Fruit fly (Drosophila melanogaster) whole organism, embryonic: ENCODE data around the gene Bet3.

ENCODE experiments used
- Bteb2 ChIP-seq: fragments of 200-800 bp; sonication (Bioruptor generic); optimal IDR thresholded peaks from 2 replicates; lab custom pipeline; 2016; ENCODE audit warnings: missing biosample characterization, missing genetic modification characterization
- C15 ChIP-seq: fragments of 200-800 bp; sonication (Bioruptor generic); IDR thresholded peaks from 3 replicates; pipeline ENCODE4 v1.3.6; 2022; ENCODE audit warnings: missing biosample characterization, missing genetic modification characterization
- CG11398 ChIP-seq: fragments of 200-800 bp; sonication (Bioruptor generic); optimal IDR thresholded peaks from 2 replicates; lab custom pipeline; 2016; ENCODE audit warnings: missing biosample characterization, missing genetic modification characterization
- CG13287 ChIP-seq: fragments of 200-800 bp; sonication (Bioruptor generic); IDR thresholded peaks from 2 replicates; pipeline ENCODE4 v1.3.6; 2022; ENCODE audit warnings: missing biosample characterization, missing genetic modification characterization; ENCODE audit not compliant: partially characterized antibody
- CG13775 ChIP-seq: fragments of 200-800 bp; sonication (Bioruptor generic); optimal IDR thresholded peaks from 3 replicates; lab custom pipeline; 2017; ENCODE audit warnings: missing biosample characterization, mild to moderate bottlenecking, missing genetic modification characterization
- CG14014 ChIP-seq: fragments of 200-800 bp; sonication (Bioruptor generic); IDR thresholded peaks from 2 replicates; pipeline ENCODE4 v1.3.6; 2022; ENCODE audit warnings: missing biosample characterization, missing genetic modification characterization
- CG17328 ChIP-seq: fragments of 200-800 bp; sonication (Bioruptor generic); IDR thresholded peaks from 2 replicates; pipeline ENCODE4 v1.3.6; 2022; ENCODE audit warnings: missing biosample characterization, missing genetic modification characterization
- CG30403 ChIP-seq: fragments of 200-800 bp; sonication (Bioruptor generic); optimal IDR thresholded peaks from 3 replicates; lab custom pipeline; 2016; ENCODE audit warnings: missing biosample characterization, missing genetic modification characterization
- CG3065 ChIP-seq: fragments of 200-800 bp; sonication (Bioruptor generic); optimal IDR thresholded peaks from 2 replicates; lab custom pipeline; 2016; ENCODE audit warnings: missing biosample characterization, missing genetic modification characterization
- CG3407 ChIP-seq: fragments of 200-800 bp; sonication (Bioruptor generic); optimal IDR thresholded peaks from 2 replicates; lab custom pipeline; 2018; ENCODE audit warnings: missing biosample characterization, mild to moderate bottlenecking, missing genetic modification characterization
- CG4820 ChIP-seq: fragments of 200-800 bp; sonication (Bioruptor generic); optimal IDR thresholded peaks from 3 replicates; lab custom pipeline; 2016; ENCODE audit warnings: missing biosample characterization, missing genetic modification characterization
- CG5245 ChIP-seq: fragments of 200-800 bp; sonication (Bioruptor generic); optimal IDR thresholded peaks from 3 replicates; lab custom pipeline; 2016; ENCODE audit warnings: missing biosample characterization, missing genetic modification characterization
- CG6689 ChIP-seq: fragments of 200-800 bp; sonication (Bioruptor generic); IDR thresholded peaks from 2 replicates; pipeline ENCODE4 v1.3.6; 2022; ENCODE audit warnings: missing biosample characterization, missing genetic modification characterization
- CG7357 ChIP-seq: fragments of 200-800 bp; sonication (Bioruptor generic); IDR thresholded peaks from 3 replicates; pipeline ENCODE4 v1.3.6; 2022; ENCODE audit warnings: missing biosample characterization, missing genetic modification characterization
- CG8290 ChIP-seq, 3 experiments: fragments of 200-800 bp; sonication (Bioruptor generic); optimal IDR thresholded peaks; 2 replicates each; lab custom pipeline; 2016 to 2019; ENCODE audit warnings: missing biosample characterization in 3 of 3, missing genetic modification characterization in 3 of 3, mild to moderate bottlenecking in 2 of 3, moderate library complexity in 1 of 3
- CG9437 ChIP-seq: fragments of 200-800 bp; sonication (Bioruptor generic); optimal IDR thresholded peaks from 2 replicates; lab custom pipeline; 2018; ENCODE audit warnings: missing biosample characterization, mild to moderate bottlenecking, missing genetic modification characterization
- Chrac-16 ChIP-seq: fragments of 200-800 bp; sonication (Bioruptor generic); optimal IDR thresholded peaks from 3 replicates; lab custom pipeline; 2016; ENCODE audit warnings: missing biosample characterization, missing genetic modification characterization
- CrebB ChIP-seq: fragments of 200-800 bp; sonication (Bioruptor generic); optimal IDR thresholded peaks from 3 replicates; lab custom pipeline; 2018; ENCODE audit warnings: missing biosample characterization, mild to moderate bottlenecking, missing genetic modification characterization
- Dbx ChIP-seq: fragments of 200-800 bp; sonication (Bioruptor generic); IDR thresholded peaks from 3 replicates; pipeline ENCODE4 v1.3.6; 2022; ENCODE audit warnings: missing biosample characterization, missing genetic modification characterization
- Ets97D ChIP-seq: fragments of 200-800 bp; sonication (Bioruptor generic); optimal IDR thresholded peaks from 3 replicates; lab custom pipeline; 2016; ENCODE audit warnings: missing biosample characterization, missing genetic modification characterization
- Hr3 ChIP-seq: fragments of 200-800 bp; sonication (Bioruptor generic); optimal IDR thresholded peaks from 3 replicates; lab custom pipeline; 2016; ENCODE audit warnings: missing biosample characterization, missing genetic modification characterization
- Hr51 ChIP-seq, 2 experiments: fragments of 200-800 bp; sonication (Bioruptor generic); optimal IDR thresholded peaks; 2 replicates in 1 of 2; 3 replicates in 1 of 2; lab custom pipeline; 2016 to 2018; ENCODE audit warnings: missing biosample characterization in 2 of 2, missing genetic modification characterization in 2 of 2, mild to moderate bottlenecking in 1 of 2, moderate library complexity in 1 of 2
- Oli ChIP-seq: fragments of 200-800 bp; sonication (Bioruptor generic); optimal IDR thresholded peaks from 2 replicates; lab custom pipeline; 2018; ENCODE audit warnings: missing biosample characterization, mild to moderate bottlenecking, missing genetic modification characterization, moderate library complexity
- Opbp ChIP-seq: fragments of 200-800 bp; sonication (Bioruptor generic); IDR thresholded peaks from 3 replicates; pipeline ENCODE4 v1.3.6; 2022; ENCODE audit warnings: missing biosample characterization, missing genetic modification characterization; ENCODE audit not compliant: partially characterized antibody
- Pdp1 ChIP-seq, 2 experiments: fragments of 200-800 bp; sonication (Bioruptor generic); optimal IDR thresholded peaks; 3 replicates each; lab custom pipeline; 2016; ENCODE audit warnings: missing biosample characterization in 2 of 2, missing genetic modification characterization in 2 of 2, mild to moderate bottlenecking in 1 of 2, moderate library complexity in 1 of 2
- abd-A ChIP-seq: fragments of 200-800 bp; sonication (Bioruptor generic); optimal IDR thresholded peaks from 3 replicates; lab custom pipeline; 2019; ENCODE audit warnings: missing biosample characterization, mild to moderate bottlenecking, missing genetic modification characterization, moderate library complexity
- amos ChIP-seq: fragments of 200-800 bp; sonication (Bioruptor generic); IDR thresholded peaks from 2 replicates; pipeline ENCODE4 v1.3.6; 2022; ENCODE audit warnings: missing biosample characterization, missing genetic modification characterization; ENCODE audit not compliant: partially characterized antibody
- bowl ChIP-seq: fragments of 200-800 bp; sonication (Bioruptor generic); IDR thresholded peaks from 2 replicates; pipeline ENCODE4 v1.3.6; 2022; ENCODE audit warnings: missing biosample characterization, missing genetic modification characterization
- crp ChIP-seq, 2 experiments: fragments of 200-800 bp; sonication (Bioruptor generic); optimal IDR thresholded peaks; 2 replicates in 1 of 2; 3 replicates in 1 of 2; lab custom pipeline; 2017; ENCODE audit warnings: missing biosample characterization in 2 of 2, missing genetic modification characterization in 2 of 2, mild to moderate bottlenecking in 1 of 2, moderate library complexity in 1 of 2
- cwo ChIP-seq: fragments of 200-800 bp; sonication (Bioruptor generic); optimal IDR thresholded peaks from 3 replicates; lab custom pipeline; 2017; ENCODE audit warnings: missing biosample characterization, missing genetic modification characterization, mild to moderate bottlenecking, moderate library complexity, missing genetic modification reagents
- insv ChIP-seq, 2 experiments: fragments of 200-800 bp; sonication (Bioruptor generic); optimal IDR thresholded peaks; 3 replicates each; lab custom pipeline; 2016 to 2018; ENCODE audit warnings: missing biosample characterization in 2 of 2, missing genetic modification characterization in 2 of 2
- ken ChIP-seq: fragments of 200-800 bp; sonication (Bioruptor generic); IDR thresholded peaks from 3 replicates; pipeline ENCODE4 v1.3.6; 2022; ENCODE audit warnings: missing biosample characterization, missing genetic modification characterization
- kni ChIP-seq: fragments of 200-800 bp; sonication (Bioruptor generic); optimal IDR thresholded peaks from 3 replicates; lab custom pipeline; 2017; ENCODE audit warnings: mild to moderate bottlenecking, missing biosample characterization, missing genetic modification reagents, missing genetic modification characterization
- mirr ChIP-seq: fragments of 200-800 bp; sonication (Bioruptor generic); optimal IDR thresholded peaks from 3 replicates; lab custom pipeline; 2018; ENCODE audit warnings: missing biosample characterization, mild to moderate bottlenecking, missing genetic modification characterization
- nerfin-1 ChIP-seq: fragments of 200-800 bp; sonication (Bioruptor generic); optimal IDR thresholded peaks from 3 replicates; lab custom pipeline; 2019; ENCODE audit warnings: missing biosample characterization, mild to moderate bottlenecking, missing genetic modification characterization, moderate library complexity
- pfk ChIP-seq: fragments of 200-800 bp; sonication (Bioruptor generic); optimal IDR thresholded peaks from 2 replicates; lab custom pipeline; 2018; ENCODE audit warnings: missing biosample characterization, mild to moderate bottlenecking, missing genetic modification characterization, moderate library complexity
- pzg ChIP-seq: fragments of 200-800 bp; sonication (Bioruptor generic); optimal IDR thresholded peaks from 3 replicates; lab custom pipeline; 2018; ENCODE audit warnings: missing biosample characterization, mild to moderate bottlenecking, missing genetic modification characterization, moderate library complexity
- shn ChIP-seq: fragments of 200-800 bp; sonication (Bioruptor generic); optimal IDR thresholded peaks from 3 replicates; lab custom pipeline; 2016; ENCODE audit warnings: missing biosample characterization, missing genetic modification characterization
- sna ChIP-seq: fragments of 200-800 bp; sonication (Bioruptor generic); IDR thresholded peaks from 2 replicates; pipeline ENCODE4 v1.3.6; 2022; ENCODE audit warnings: missing biosample characterization, missing genetic modification characterization; ENCODE audit not compliant: partially characterized antibody
- sug ChIP-seq: fragments of 200-800 bp; optimal IDR thresholded peaks from 2 replicates; lab custom pipeline; 2019; ENCODE audit warnings: missing biosample characterization, mild to moderate bottlenecking, missing genetic modification characterization, moderate library complexity
- tna ChIP-seq: fragments of 200-800 bp; sonication (Bioruptor generic); IDR thresholded peaks from 2 replicates; pipeline ENCODE4 v1.3.6; 2022; ENCODE audit warnings: missing biosample characterization, missing genetic modification characterization; ENCODE audit not compliant: partially characterized antibody
- wor ChIP-seq: fragments of 200-800 bp; sonication (Bioruptor generic); IDR thresholded peaks from 2 replicates; pipeline ENCODE4 v1.3.6; 2022; ENCODE audit warnings: missing biosample characterization, missing genetic modification characterization
- z ChIP-seq: fragments of 200-800 bp; sonication (Bioruptor generic); IDR thresholded peaks from 3 replicates; pipeline ENCODE4 v1.3.6; 2022; ENCODE audit warnings: missing biosample characterization, missing genetic modification characterization
- zf30C ChIP-seq: fragments of 200-800 bp; sonication (Bioruptor generic); optimal IDR thresholded peaks from 3 replicates; lab custom pipeline; 2018; ENCODE audit warnings: missing biosample characterization, mild to moderate bottlenecking, missing genetic modification characterization

Bet3 gene

DNA sequence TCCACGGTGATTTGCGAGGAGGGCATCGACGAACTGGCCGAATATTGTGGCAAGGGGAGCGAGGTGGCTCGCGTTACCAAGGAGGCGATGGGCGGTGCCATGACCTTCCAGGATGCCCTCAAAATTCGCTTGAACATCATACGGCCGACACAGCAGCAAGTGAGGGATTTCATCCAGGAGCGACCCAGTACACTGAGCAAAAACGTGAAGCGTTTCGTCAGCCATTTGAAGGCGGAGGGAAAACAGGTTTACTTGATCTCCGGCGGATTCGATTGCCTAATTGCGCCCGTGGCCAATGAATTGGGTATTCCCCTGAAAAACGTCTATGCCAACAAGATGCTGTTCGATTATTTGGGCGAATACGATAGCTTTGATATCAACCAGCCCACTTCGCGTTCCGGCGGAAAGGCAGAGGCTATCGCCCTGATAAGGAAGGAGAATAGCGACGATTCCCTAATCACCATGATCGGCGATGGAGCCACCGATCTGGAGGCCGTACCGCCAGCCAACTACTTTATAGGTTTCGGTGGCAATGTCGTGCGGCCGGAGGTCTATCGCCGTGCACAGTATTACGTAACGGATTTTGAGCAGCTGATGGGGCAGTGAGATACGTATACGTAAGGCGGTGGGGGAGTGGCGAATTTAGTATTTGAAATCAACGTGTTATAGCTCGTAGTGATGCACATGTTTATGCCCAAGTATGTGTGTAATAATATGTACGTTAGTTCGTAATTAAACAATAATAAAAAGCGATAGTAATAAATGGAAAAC, 18.1 kb downstream of the Bet3 start (continued):
- TF ChIP-seq CG13775 (GFP tag; lab: Kevin White, UChicago), result no peak
- TF ChIP-seq z (GFP tag; lab: Robert Waterston, UW), result 0 out of 3 replicates have a peak, but pooled peaks have one; percentile 39
- peak; percentile 9; the same call in 1 of the 3 replicates for TF ChIP-seq Dbx (GFP tag; lab: Robert Waterston, UW)
- peak in 1 of 2 experiments; percentile 99 for TF ChIP-seq Pdp1 (GFP tag; optimal IDR thresholded peaks at IDR 0.05; lab: Kevin White, UChicago)
- TF ChIP-seq CG8290 (GFP tag; optimal IDR thresholded peaks at IDR 0.05; lab: Kevin White, UChicago), result no peak
- peak in 1 of 2 experiments; percentile 26 for TF ChIP-seq CG8290 (tag; optimal IDR thresholded peaks at IDR 0.05; lab: Kevin White, UChicago)
- peak; percentile 12; the same call in 1 of the 2 replicates for TF ChIP-seq sna (GFP tag; lab: Robert Waterston, UW)
- TF ChIP-seq pfk (GFP tag; lab: Kevin White, UChicago), result no peak
- TF ChIP-seq Hr3 (GFP tag; lab: Kevin White, UChicago), result no peak
- no peak for TF ChIP-seq insv (GFP tag; optimal IDR thresholded peaks at IDR 0.05; lab: Kevin White, UChicago)
- TF ChIP-seq shn (GFP tag; lab: Kevin White, UChicago), result no peak
- no peak for TF ChIP-seq tna (GFP tag; lab: Robert Waterston, UW)
- peak in 1 of 2 experiments; percentile 53 for TF ChIP-seq crp (GFP tag; optimal IDR thresholded peaks at IDR 0.05; lab: Kevin White, UChicago)
- peak; percentile 79 for TF ChIP-seq sug (tag; lab: Kevin White, UChicago)
- TF ChIP-seq Hr51 (GFP tag; optimal IDR thresholded peaks at IDR 0.05; lab: Kevin White, UChicago), result peak in 1 of 2 experiments; percentile 0
- TF ChIP-seq Chrac-16 (GFP tag; lab: Kevin White, UChicago), result no peak
- TF ChIP-seq Ets97D (GFP tag; lab: Kevin White, UChicago), result no peak
- TF ChIP-seq CG7357, result no peak
- TF ChIP-seq CG3065 (GFP tag; lab: Kevin White, UChicago), result no peak
- peak; percentile 37 for TF ChIP-seq mirr
- peak; percentile 98 for TF ChIP-seq CG9437 (GFP tag; lab: Kevin White, UChicago)
- no peak for TF ChIP-seq CG5245 (GFP tag; lab: Kevin White, UChicago)
- no peak for TF ChIP-seq C15 (GFP tag; lab: Robert Waterston, UW)
- TF ChIP-seq nerfin-1 (tag; lab: Kevin White, UChicago), result no peak
- peak; percentile 38 for TF ChIP-seq zf30C (GFP tag; lab: Kevin White, UChicago)
- TF ChIP-seq abd-A (tag; lab: Kevin White, UChicago), result peak; percentile 4
- TF ChIP-seq cwo (GFP tag; lab: Kevin White, UChicago), result no peak
- no peak for TF ChIP-seq Opbp (GFP tag; lab: Robert Waterston, UW)
- TF ChIP-seq pzg (GFP tag; lab: Kevin White, UChicago), result peak; percentile 4
- TF ChIP-seq wor (GFP tag; lab: Robert Waterston, UW), result no peak
- no peak for TF ChIP-seq kni

DNA sequence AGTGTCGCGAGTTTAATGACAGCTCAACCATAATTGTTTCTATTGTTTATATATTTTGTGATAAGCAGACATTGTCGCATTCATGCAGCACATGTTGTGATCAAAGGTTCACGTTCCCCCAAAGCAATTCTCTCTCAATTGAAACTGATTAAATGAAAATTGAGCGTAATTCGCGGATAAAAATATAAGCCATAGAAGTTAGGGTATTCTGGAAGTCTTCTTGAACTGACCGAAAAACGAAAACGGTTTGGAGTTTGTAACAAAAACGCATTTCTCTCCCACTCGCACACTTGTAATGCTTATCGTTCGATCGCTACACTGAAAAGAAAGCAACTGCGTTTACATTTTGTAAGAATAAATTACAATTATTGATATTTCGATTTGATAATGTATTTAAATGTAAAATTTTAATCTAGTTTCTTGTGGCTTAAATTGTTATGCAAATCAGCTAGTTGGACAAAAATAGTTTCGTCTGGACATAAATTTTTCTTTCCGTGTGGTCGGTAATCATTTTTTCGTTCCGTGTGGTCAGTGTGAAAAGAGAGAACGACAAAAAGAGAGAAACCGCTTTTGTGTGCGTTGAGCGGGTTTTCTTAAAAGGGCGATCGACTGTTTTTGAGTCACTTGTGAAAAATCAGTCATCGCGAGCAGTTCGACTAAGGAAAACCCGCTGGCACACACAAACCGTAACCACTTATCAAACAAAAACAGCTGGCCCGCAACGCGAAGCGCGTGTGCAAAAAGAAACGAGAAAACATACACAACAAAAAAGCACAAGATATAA, 19.2 kb downstream of the Bet3 start, which contains the start of gene aay:
Gene aay (plus strand): TSS at position 618 of the 784 bp plus-strand sequence.
- TF ChIP-seq pfk (GFP tag; lab: Kevin White, UChicago) (peak; percentile 50), CG17328 (GFP tag; lab: Robert Waterston, UW) (peak; percentile 99), Opbp (GFP tag; lab: Robert Waterston, UW) (no peak), ken (GFP tag; lab: Robert Waterston, UW) (peak; percentile 97), CG30403 (peak; percentile 99), CG3407 (GFP tag; lab: Kevin White, UChicago) (peak; percentile 98), CrebB (tag; lab: Kevin White, UChicago) (peak; percentile 99), CG11398 (GFP tag; lab: Kevin White, UChicago) (peak; percentile 95), CG14014 (GFP tag; lab: Robert Waterston, UW) (peak; percentile 97), Bteb2 (GFP tag; lab: Kevin White, UChicago) (peak; percentile 99), CG13287 (GFP tag; lab: Robert Waterston, UW) (peak; percentile 63), amos (GFP tag; lab: Robert Waterston, UW) (no peak), cwo (GFP tag; lab: Kevin White, UChicago) (peak; percentile 97), CG8290 (GFP tag; optimal IDR thresholded peaks at IDR 0.05; lab: Kevin White, UChicago) (peak; percentile 99), CG8290 (tag; optimal IDR thresholded peaks at IDR 0.05; lab: Kevin White, UChicago) (peak; percentile 90 to 93), Oli (tag; lab: Kevin White, UChicago) (peak; percentile 99), CG6689 (GFP tag; lab: Robert Waterston, UW) (peak; percentile 98), CG4820 (peak; percentile 98), bowl (GFP tag; lab: Robert Waterston, UW) (peak; percentile 96)
